Fruit fly (Drosophila melanogaster) S2 (cell line): ENCODE data around the gene KP78b.

Source experiments
- CG8478 ChIP-seq: fragments of >200 bp; optimal IDR thresholded peaks from 2 replicates; lab custom pipeline; 2018
- CTCF ChIP-seq, 2 experiments: fragments of >200 bp; optimal IDR thresholded peaks; 2 replicates each; lab custom pipeline; 2018

DNA sequence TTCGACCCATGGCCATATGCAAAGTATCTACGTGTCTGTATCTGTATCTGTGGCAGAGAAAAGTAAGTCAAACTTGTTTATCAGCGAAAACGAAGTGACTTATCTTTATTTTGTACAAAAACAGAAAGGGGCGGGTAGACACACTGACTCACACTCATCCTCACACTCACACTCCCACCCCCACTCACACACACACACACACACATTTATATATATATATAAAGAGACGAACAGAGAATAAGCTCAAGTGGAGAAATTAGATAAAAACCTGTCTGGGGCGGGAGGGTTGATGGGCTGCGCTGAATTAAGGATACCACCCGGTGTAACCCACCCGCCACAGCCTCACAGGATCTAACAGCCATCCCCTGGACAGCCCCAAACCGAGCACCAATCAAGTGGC, 17.9 kb upstream of the KP78b start:
- TF ChIP-seq CG8478 (lab: Kevin White, UChicago), result no peak
- TF ChIP-seq CTCF (optimal IDR thresholded peaks at IDR 0.05; lab: Kevin White, UChicago), result no peak
